Fruit fly (Drosophila melanogaster) whole organism, wandering third instar larva: ENCODE measurements around the gene CG1910.

Experiments used
- CG32264 ChIP-seq: fragments of 200-800 bp; sonication (Bioruptor generic); optimal IDR thresholded peaks from 2 replicates; lab custom pipeline; 2016; ENCODE audit warnings: missing biosample characterization, missing genetic modification characterization
- CG9705 ChIP-seq: fragments of 200-800 bp; sonication (Bioruptor generic); optimal IDR thresholded peaks from 2 replicates; lab custom pipeline; 2018; ENCODE audit warnings: missing biosample characterization, mild to moderate bottlenecking, missing genetic modification characterization
- CrebA ChIP-seq: fragments of 200-800 bp; sonication (Bioruptor generic); optimal IDR thresholded peaks from 2 replicates; lab custom pipeline; 2016; ENCODE audit warnings: missing biosample characterization, mild to moderate bottlenecking, missing genetic modification characterization, borderline replicate concordance
- Dfd ChIP-seq: fragments of >200 bp; optimal IDR thresholded peaks from 2 replicates; lab custom pipeline; 2017; ENCODE audit warnings: missing biosample characterization, missing genetic modification characterization
- Dif ChIP-seq: fragments of 200-275, 200-300 bp; sonication (Bioruptor generic); optimal IDR thresholded peaks from 2 replicates; lab custom pipeline; 2018; ENCODE audit warnings: missing biosample characterization, missing genetic modification characterization; ENCODE audit not compliant: partially characterized antibody
- Hnf4 ChIP-seq: fragments of 200-800 bp; sonication (Bioruptor generic); optimal IDR thresholded peaks from 2 replicates; lab custom pipeline; 2016; ENCODE audit warnings: missing biosample characterization, mild to moderate bottlenecking, missing genetic modification characterization
- Hr78 ChIP-seq: fragments of >200 bp; optimal IDR thresholded peaks from 2 replicates; lab custom pipeline; 2017; ENCODE audit warnings: missing biosample characterization, missing genetic modification characterization
- Hr83 ChIP-seq: fragments of 200-300 bp; sonication (Bioruptor generic); optimal IDR thresholded peaks from 2 replicates; lab custom pipeline; 2016; ENCODE audit warnings: missing biosample characterization, mild to moderate bottlenecking, missing genetic modification characterization, moderate library complexity; ENCODE audit not compliant: poor library complexity, severe bottlenecking
- Mio ChIP-seq: sonication (Bioruptor generic); optimal IDR thresholded peaks from 2 replicates; lab custom pipeline; 2016; ENCODE audit warnings: missing biosample characterization, missing genetic modification characterization
- Myc ChIP-seq: fragments of >200 bp; optimal IDR thresholded peaks from 2 replicates; lab custom pipeline; 2017
- N ChIP-seq: fragments of >200 bp; optimal IDR thresholded peaks from 2 replicates; lab custom pipeline; 2018; ENCODE audit warnings: missing biosample characterization, missing external identifiers, missing genetic modification characterization
- OdsH ChIP-seq: fragments of 200-800 bp; sonication (Bioruptor generic); optimal IDR thresholded peaks from 2 replicates; lab custom pipeline; 2016; ENCODE audit warnings: missing biosample characterization, mild to moderate bottlenecking, missing genetic modification characterization
- Rel ChIP-seq, 2 experiments: fragments of 200-800 bp; sonication (Bioruptor generic) in 1 of 2; optimal IDR thresholded peaks; 2 replicates in 1 of 2; 3 replicates in 1 of 2; lab custom pipeline; 2016 to 2019; ENCODE audit warnings: mild to moderate bottlenecking in 2 of 2, missing biosample characterization in 2 of 2, missing genetic modification characterization in 2 of 2, moderate library complexity in 1 of 2
- Sp1 ChIP-seq: fragments of 200-800 bp; sonication (Bioruptor generic); optimal IDR thresholded peaks from 3 replicates; lab custom pipeline; 2019; ENCODE audit warnings: missing biosample characterization, mild to moderate bottlenecking, missing genetic modification characterization, moderate library complexity
- br ChIP-seq: fragments of 200-800 bp; sonication (Bioruptor generic); optimal IDR thresholded peaks from 2 replicates; lab custom pipeline; 2016; ENCODE audit warnings: missing biosample characterization, missing genetic modification characterization
- dl ChIP-seq, 2 experiments: fragments of 175-275, 200-275 bp in 1 of 2; fragments of 200-275 bp in 1 of 2; sonication (Bioruptor generic); optimal IDR thresholded peaks; lab custom pipeline; 2018; ENCODE audit warnings: mild to moderate bottlenecking in 2 of 2, missing biosample characterization in 2 of 2, missing genetic modification characterization in 2 of 2, moderate library complexity in 2 of 2; ENCODE audit not compliant: partially characterized antibody in 2 of 2, insufficient read depth in 1 of 2
- dmrt93B ChIP-seq: fragments of 200-800 bp; sonication (Bioruptor generic); optimal IDR thresholded peaks from 2 replicates; lab custom pipeline; 2018; ENCODE audit warnings: missing biosample characterization, mild to moderate bottlenecking, missing genetic modification characterization
- ey ChIP-seq: fragments of 200-800 bp; sonication (Bioruptor generic); optimal IDR thresholded peaks from 2 replicates; lab custom pipeline; 2016; ENCODE audit warnings: missing biosample characterization, missing genetic modification characterization
- foxo ChIP-seq, 2 experiments: fragments of 200-800 bp; sonication (Bioruptor generic); optimal IDR thresholded peaks; 2 replicates in 1 of 2; 3 replicates in 1 of 2; lab custom pipeline; 2016 to 2017; ENCODE audit warnings: missing biosample characterization in 2 of 2, missing genetic modification characterization in 2 of 2
- fru ChIP-seq: fragments of 200-800 bp; sonication (Bioruptor generic); optimal IDR thresholded peaks from 3 replicates; lab custom pipeline; 2016; ENCODE audit warnings: missing biosample characterization, mild to moderate bottlenecking, missing genetic modification characterization
- h ChIP-seq: fragments of 200-800 bp; sonication (Bioruptor generic); optimal IDR thresholded peaks from 3 replicates; lab custom pipeline; 2016; ENCODE audit warnings: missing biosample characterization, mild to moderate bottlenecking, missing genetic modification characterization
- pan ChIP-seq: fragments of >200 bp; optimal IDR thresholded peaks from 2 replicates; lab custom pipeline; 2017
- psq ChIP-seq: fragments of 200-800 bp; sonication (Bioruptor generic); optimal IDR thresholded peaks from 3 replicates; lab custom pipeline; 2017; ENCODE audit warnings: missing biosample characterization, mild to moderate bottlenecking, missing genetic modification characterization, moderate library complexity
- rgr ChIP-seq: fragments of 200-800 bp; sonication (Bioruptor generic); optimal IDR thresholded peaks from 3 replicates; lab custom pipeline; 2016; ENCODE audit warnings: missing biosample characterization, mild to moderate bottlenecking, missing genetic modification characterization
- sage ChIP-seq: fragments of 200-800 bp; sonication (Bioruptor generic); optimal IDR thresholded peaks from 2 replicates; lab custom pipeline; 2016; ENCODE audit warnings: missing biosample characterization, mild to moderate bottlenecking, missing genetic modification characterization
- sv ChIP-seq: fragments of 200-800 bp; sonication (Bioruptor generic); optimal IDR thresholded peaks from 3 replicates; lab custom pipeline; 2016; ENCODE audit warnings: missing biosample characterization, missing genetic modification characterization
- tai ChIP-seq: sonication (Bioruptor generic); optimal IDR thresholded peaks from 2 replicates; lab custom pipeline; 2016; ENCODE audit warnings: missing biosample characterization, missing genetic modification characterization
- usp ChIP-seq: fragments of >200 bp; optimal IDR thresholded peaks from 2 replicates; lab custom pipeline; 2017; ENCODE audit warnings: missing biosample characterization, missing genetic modification characterization

The CG1910 gene

dm6 chr3R:31748093-31748996 lies 902 bp downstream of the CG1910 start:
- TF ChIP-seq foxo (GFP tag; optimal IDR thresholded peaks at IDR 0.05; lab: Kevin White, UChicago): peak in 1 of 2 experiments; percentile 40
- TF ChIP-seq h (GFP tag; lab: Kevin White, UChicago): peak; percentile 30
- peak; percentile 20 for TF ChIP-seq Dif (GFP tag; lab: Kevin White, UChicago)
- no peak for TF ChIP-seq CG32264 (GFP tag; lab: Kevin White, UChicago)
- no peak for TF ChIP-seq Mio (GFP tag; lab: Kevin White, UChicago)
- peak; percentile 4 for TF ChIP-seq Hnf4
- no peak for TF ChIP-seq sage
- no peak for TF ChIP-seq Myc (lab: Kevin White, UChicago)
- TF ChIP-seq fru (GFP tag; lab: Kevin White, UChicago): peak; percentile 41
- TF ChIP-seq CG9705 (GFP tag; lab: Kevin White, UChicago): no peak
- no peak for TF ChIP-seq ey (GFP tag; lab: Kevin White, UChicago)
- TF ChIP-seq N (GFP tag; lab: Kevin White, UChicago): peak; percentile 81
- TF ChIP-seq OdsH (GFP tag; lab: Kevin White, UChicago): no peak
- no peak for TF ChIP-seq pan (lab: Kevin White, UChicago)
- TF ChIP-seq Sp1 (GFP tag; lab: Kevin White, UChicago): peak; percentile 61
- TF ChIP-seq rgr (GFP tag; lab: Kevin White, UChicago): peak; percentile 21
- no peak for TF ChIP-seq Hr83 (GFP tag; lab: Kevin White, UChicago)
- peak; percentile 100 for TF ChIP-seq psq (GFP tag; lab: Kevin White, UChicago)
- no peak for TF ChIP-seq Dfd (GFP tag; lab: Kevin White, UChicago)
- peak; percentile 18 for TF ChIP-seq br (GFP tag; lab: Kevin White, UChicago)
- TF ChIP-seq Rel (GFP tag; optimal IDR thresholded peaks at IDR 0.05; lab: Kevin White, UChicago): peak; percentile 53
- TF ChIP-seq Rel (tag; optimal IDR thresholded peaks at IDR 0.05; lab: Kevin White, UChicago): peak; percentile 59
- peak; percentile 6 for TF ChIP-seq Hr78 (GFP tag; lab: Kevin White, UChicago)

dm6 chr3R:31754605-31755004 lies 7.2 kb downstream of the CG1910 start, which contains the start of gene salt:
salt (minus strand) TSS chr3R:31754705.
- TF ChIP-seq CG9705 (GFP tag; lab: Kevin White, UChicago): no peak
- no peak for TF ChIP-seq tai
- TF ChIP-seq fru (GFP tag; lab: Kevin White, UChicago): no peak
- TF ChIP-seq br (GFP tag; lab: Kevin White, UChicago): no peak
- TF ChIP-seq Rel (GFP tag; optimal IDR thresholded peaks at IDR 0.05; lab: Kevin White, UChicago): no peak
- TF ChIP-seq Rel (tag; optimal IDR thresholded peaks at IDR 0.05; lab: Kevin White, UChicago): no peak
- TF ChIP-seq dl (GFP tag; optimal IDR thresholded peaks at IDR 0.05; lab: Kevin White, UChicago; ENCODE audit: insufficient read depth in 1 of 2, partially characterized antibody in 2 of 2): no peak
- TF ChIP-seq Mio (GFP tag; lab: Kevin White, UChicago): no peak
- TF ChIP-seq sv: no peak
- TF ChIP-seq sage: no peak
- TF ChIP-seq Dif (GFP tag; lab: Kevin White, UChicago): no peak
- TF ChIP-seq h (GFP tag; lab: Kevin White, UChicago): no peak
- no peak for TF ChIP-seq dmrt93B (GFP tag; lab: Kevin White, UChicago)
- no peak for TF ChIP-seq psq (GFP tag; lab: Kevin White, UChicago)
- no peak for TF ChIP-seq usp (GFP tag; lab: Kevin White, UChicago)
- TF ChIP-seq CG32264 (GFP tag; lab: Kevin White, UChicago): no peak
- TF ChIP-seq pan (lab: Kevin White, UChicago): no peak
- no peak for TF ChIP-seq CrebA (GFP tag; lab: Kevin White, UChicago)

DNA sequence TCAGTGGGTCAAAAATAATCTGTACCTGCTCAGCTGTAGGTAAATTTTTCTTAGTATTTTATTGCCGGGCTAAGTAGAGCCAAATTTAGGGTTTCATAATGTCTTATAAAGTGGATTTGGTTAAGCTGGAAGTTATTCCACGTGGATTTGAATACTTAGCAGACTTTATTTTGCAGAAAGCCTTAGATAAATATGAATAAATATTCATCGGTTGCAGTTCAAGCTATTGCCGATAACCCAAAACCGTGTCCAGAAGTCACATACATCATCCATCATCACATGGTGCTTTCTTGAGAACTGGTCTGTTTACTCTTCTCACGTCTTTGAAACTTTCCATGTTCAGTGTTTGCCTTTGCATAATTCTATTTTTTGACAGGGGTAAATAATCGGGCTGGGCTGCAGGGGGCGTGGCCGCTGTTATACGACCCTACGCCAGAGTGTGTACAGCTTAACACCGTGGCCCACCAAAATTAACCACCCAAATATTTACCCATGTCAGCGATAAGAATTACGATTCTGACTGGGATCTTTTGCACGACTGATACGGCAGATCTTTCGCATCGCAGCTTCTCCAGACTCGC lies 11.2 kb downstream of the CG1910 start, which contains the start of gene CG2187:
Gene CG2187, minus strand, starts transcription at position 51 of the 581 bp plus-strand sequence.
- no peak for TF ChIP-seq usp (GFP tag; lab: Kevin White, UChicago)
- TF ChIP-seq Hr83 (GFP tag; lab: Kevin White, UChicago): peak; percentile 35
- TF ChIP-seq fru (GFP tag; lab: Kevin White, UChicago): no peak

DNA sequence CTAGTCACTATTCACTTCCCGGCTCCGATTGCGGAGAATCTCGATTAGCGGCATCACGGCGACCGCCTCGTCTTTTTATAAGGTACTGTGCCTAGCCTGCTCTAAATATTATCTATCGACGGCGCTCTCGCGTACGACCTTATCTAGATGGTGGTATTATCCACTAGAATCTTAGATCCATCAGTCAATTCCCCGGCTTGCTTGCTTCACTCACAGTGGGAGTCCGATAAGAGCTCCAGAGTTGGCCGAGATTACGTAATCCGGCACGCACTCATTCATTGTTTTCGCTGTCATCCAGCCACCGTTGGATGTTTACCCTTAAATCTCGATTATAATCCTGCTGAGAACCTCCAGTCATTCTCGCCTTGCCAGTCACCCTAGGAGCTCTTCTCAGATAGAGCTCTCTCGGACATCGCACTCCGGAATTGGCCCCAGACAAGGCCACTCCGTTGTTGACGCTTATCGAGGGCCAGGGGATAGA lies 14.1 kb downstream of the CG1910 start, which contains the start of gene Smvt:
Gene Smvt, minus strand, starts transcription at position 51 of the 481 bp plus-strand sequence.
- TF ChIP-seq CrebA (GFP tag; lab: Kevin White, UChicago) (no peak), Myc (lab: Kevin White, UChicago) (no peak), sv (no peak), h (GFP tag; lab: Kevin White, UChicago) (no peak), CG32264 (GFP tag; lab: Kevin White, UChicago) (no peak), fru (GFP tag; lab: Kevin White, UChicago) (no peak)
- TF ChIP-seq, all 38 proteins: peak for 0
